Fruit fly (Drosophila melanogaster) whole organism, adult: ENCODE measurements around the gene wrm1.

Experiments
- Crg-1 ChIP-seq: fragments of 200-800 bp; sonication (Bioruptor generic); optimal IDR thresholded peaks from 2 replicates; lab custom pipeline; 2016; ENCODE audit warnings: missing biosample characterization, missing genetic modification characterization
- Mnt ChIP-seq: fragments of 200-800 bp; sonication (Bioruptor generic); optimal IDR thresholded peaks from 2 replicates; lab custom pipeline; 2016; ENCODE audit warnings: missing biosample characterization, mild to moderate bottlenecking, missing genetic modification characterization
- kay ChIP-seq: fragments of 200-800 bp; sonication (Bioruptor generic); peaks from one replicate; lab custom pipeline; 2016; ENCODE audit warnings: missing biosample characterization, missing genetic modification characterization, borderline replicate concordance
- pad ChIP-seq: fragments of 200-800 bp; sonication (Bioruptor generic); optimal IDR thresholded peaks from 3 replicates; lab custom pipeline; 2017; ENCODE audit warnings: missing biosample characterization, missing genetic modification characterization, mild to moderate bottlenecking, moderate library complexity, missing genetic modification reagents

DNA sequence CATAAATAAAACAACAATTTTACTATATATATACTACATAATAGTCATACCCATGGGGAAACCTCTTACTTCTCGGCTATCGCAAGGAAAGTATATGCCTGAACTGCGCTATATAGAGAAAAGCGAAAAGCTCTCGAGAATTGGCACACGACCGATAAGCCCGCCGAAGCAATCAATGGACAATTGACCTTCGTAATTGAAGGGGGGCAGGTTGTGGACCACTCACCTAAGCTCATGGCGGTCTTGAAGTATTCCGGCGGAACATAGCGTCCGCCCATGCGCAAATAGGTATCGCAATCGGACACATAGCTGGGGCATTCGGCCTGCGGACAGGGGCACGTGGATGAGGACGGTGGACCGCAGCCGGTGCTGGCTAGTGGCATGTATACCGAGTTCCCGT is 45.4 kb upstream of the wrm1 start:
- no peak for TF ChIP-seq kay (GFP tag; lab: Kevin White, UChicago)
- no peak for TF ChIP-seq pad
- no peak for TF ChIP-seq Crg-1
- TF ChIP-seq Mnt, result no peak
